Fruit fly (Drosophila melanogaster) whole organism, embryonic: ENCODE results near the gene CG33093.

Experiments
- BEAF-32 ChIP-seq: fragments of 200-800 bp; sonication (Bioruptor generic); optimal IDR thresholded peaks from 3 replicates; lab custom pipeline; 2017; ENCODE audit warnings: missing biosample characterization, missing genetic modification characterization, mild to moderate bottlenecking, moderate library complexity, missing genetic modification reagents
- CG10431 ChIP-seq: fragments of 200-800 bp; sonication (Bioruptor generic); optimal IDR thresholded peaks from 3 replicates; lab custom pipeline; 2018; ENCODE audit warnings: missing biosample characterization, mild to moderate bottlenecking, missing genetic modification characterization
- CG11398 ChIP-seq: fragments of 200-800 bp; sonication (Bioruptor generic); optimal IDR thresholded peaks from 2 replicates; lab custom pipeline; 2016; ENCODE audit warnings: missing biosample characterization, missing genetic modification characterization
- CG12769 ChIP-seq: fragments of 200-800 bp; sonication (Bioruptor generic); optimal IDR thresholded peaks from 2 replicates; lab custom pipeline; 2019; ENCODE audit warnings: missing biosample characterization, mild to moderate bottlenecking, missing genetic modification characterization, moderate library complexity
- CG15011 ChIP-seq: fragments of 200-800 bp; sonication (Bioruptor generic); optimal IDR thresholded peaks from 3 replicates; lab custom pipeline; 2018; ENCODE audit warnings: missing biosample characterization, mild to moderate bottlenecking, missing genetic modification characterization
- CG15269 ChIP-seq: fragments of 200-800 bp; sonication (Bioruptor generic); optimal IDR thresholded peaks from 2 replicates; lab custom pipeline; 2018; ENCODE audit warnings: missing biosample characterization, mild to moderate bottlenecking, missing genetic modification characterization, moderate library complexity
- CG1603 ChIP-seq: fragments of 200-800 bp; sonication (Bioruptor generic); optimal IDR thresholded peaks from 2 replicates; lab custom pipeline; 2019; ENCODE audit warnings: missing biosample characterization, mild to moderate bottlenecking, missing genetic modification characterization, moderate library complexity
- CG17802 ChIP-seq: fragments of 200-800 bp; sonication (Bioruptor generic); optimal IDR thresholded peaks from 2 replicates; lab custom pipeline; 2018; ENCODE audit warnings: missing biosample characterization, mild to moderate bottlenecking, missing genetic modification characterization, moderate library complexity
- CG1792 ChIP-seq: fragments of 200-800 bp; sonication (Bioruptor generic); optimal IDR thresholded peaks from 2 replicates; lab custom pipeline; 2016; ENCODE audit warnings: missing biosample characterization, missing genetic modification characterization
- CG18262 ChIP-seq: fragments of 200-800 bp; optimal IDR thresholded peaks from 3 replicates; lab custom pipeline; 2019; ENCODE audit warnings: missing biosample characterization, mild to moderate bottlenecking, missing genetic modification characterization, moderate library complexity
- CG34224 ChIP-seq: fragments of 200-800 bp; sonication (Bioruptor generic); IDR thresholded peaks from 3 replicates; pipeline ENCODE4 v1.3.6; 2022; ENCODE audit warnings: missing biosample characterization, missing genetic modification characterization; ENCODE audit not compliant: partially characterized antibody
- CG6654 ChIP-seq: fragments of 200-800 bp; sonication (Bioruptor generic); optimal IDR thresholded peaks from 2 replicates; lab custom pipeline; 2017; ENCODE audit warnings: missing biosample characterization, mild to moderate bottlenecking, missing genetic modification characterization
- CG6689 ChIP-seq: fragments of 200-800 bp; sonication (Bioruptor generic); IDR thresholded peaks from 2 replicates; pipeline ENCODE4 v1.3.6; 2022; ENCODE audit warnings: missing biosample characterization, missing genetic modification characterization
- CG7839 ChIP-seq: fragments of 200-800 bp; sonication (Bioruptor generic); optimal IDR thresholded peaks from 3 replicates; lab custom pipeline; 2018; ENCODE audit warnings: missing biosample characterization, mild to moderate bottlenecking, missing genetic modification characterization, moderate library complexity
- CG7928 ChIP-seq: fragments of 200-800 bp; sonication (Bioruptor generic); optimal IDR thresholded peaks from 2 replicates; lab custom pipeline; 2017; ENCODE audit warnings: missing biosample characterization, mild to moderate bottlenecking, missing genetic modification characterization
- CG8089 ChIP-seq: fragments of 200-800 bp; sonication (Bioruptor generic); optimal IDR thresholded peaks from 3 replicates; lab custom pipeline; 2016; ENCODE audit warnings: missing biosample characterization, missing genetic modification characterization
- CG9727 ChIP-seq: fragments of 200-800 bp; sonication (Bioruptor generic); optimal IDR thresholded peaks from 3 replicates; lab custom pipeline; 2017; ENCODE audit warnings: missing biosample characterization, mild to moderate bottlenecking, missing genetic modification characterization
- D19A ChIP-seq: fragments of 200-800 bp; optimal IDR thresholded peaks from 3 replicates; lab custom pipeline; 2019; ENCODE audit warnings: missing biosample characterization, mild to moderate bottlenecking, missing genetic modification characterization, moderate library complexity
- Dll ChIP-seq: fragments of 200-800 bp; sonication (Bioruptor generic); IDR thresholded peaks from 4 replicates; pipeline ENCODE4 v1.3.6; 2022; ENCODE audit warnings: missing biosample characterization, missing genetic modification characterization; ENCODE audit not compliant: partially characterized antibody
- Dp ChIP-seq: fragments of 200-800 bp; sonication (Bioruptor generic); optimal IDR thresholded peaks from 2 replicates; lab custom pipeline; 2018; ENCODE audit warnings: missing biosample characterization, mild to moderate bottlenecking, missing genetic modification characterization, moderate library complexity
- E2f2 ChIP-seq: fragments of 200-800 bp; sonication (Bioruptor generic); IDR thresholded peaks from 2 replicates; pipeline ENCODE4 v1.3.6; 2022; ENCODE audit warnings: missing biosample characterization, missing genetic modification characterization
- H2.0 ChIP-seq: fragments of 200-800 bp; sonication (Bioruptor generic); IDR thresholded peaks from 2 replicates; pipeline ENCODE4 v1.3.6; 2022; ENCODE audit warnings: missing biosample characterization, missing genetic modification characterization
- Med ChIP-seq: fragments of 200-800 bp; sonication (Bioruptor generic); peaks from one replicate; lab custom pipeline; 2016; ENCODE audit warnings: missing biosample characterization, missing genetic modification characterization, mild to moderate bottlenecking, inconsistent platforms, moderate library complexity
- Mrtf ChIP-seq: fragments of 200-800 bp; sonication (Bioruptor generic); IDR thresholded peaks from 3 replicates; pipeline ENCODE4 v1.3.6; 2022; ENCODE audit warnings: missing biosample characterization, missing genetic modification characterization
- NFAT ChIP-seq: fragments of 200-800 bp; sonication (Bioruptor generic); IDR thresholded peaks from 2 replicates; pipeline ENCODE4 v1.3.6; 2022; ENCODE audit warnings: missing biosample characterization, missing genetic modification characterization
- Nf-YA ChIP-seq: fragments of 200-800 bp; sonication (Bioruptor generic); IDR thresholded peaks from 2 replicates; pipeline ENCODE4 v1.3.6; 2022; ENCODE audit warnings: missing biosample characterization, missing genetic modification characterization
- Sry-δ ChIP-seq: fragments of 200-800 bp; sonication (Bioruptor generic); optimal IDR thresholded peaks from 2 replicates; lab custom pipeline; 2016; ENCODE audit warnings: missing biosample characterization, missing genetic modification characterization
- al ChIP-seq: fragments of 200-800 bp; sonication (Bioruptor generic); IDR thresholded peaks from 2 replicates; pipeline ENCODE4 v1.3.6; 2022; ENCODE audit warnings: missing biosample characterization, missing genetic modification characterization
- ase ChIP-seq: fragments of 200-800 bp; sonication (Bioruptor generic); IDR thresholded peaks from 3 replicates; pipeline ENCODE4 v1.3.6; 2022; ENCODE audit warnings: missing biosample characterization, missing genetic modification characterization
- ato ChIP-seq: fragments of 200-800 bp; sonication (Bioruptor generic); IDR thresholded peaks from 2 replicates; pipeline ENCODE4 v1.3.6; 2022; ENCODE audit warnings: missing biosample characterization, missing genetic modification characterization; ENCODE audit not compliant: partially characterized antibody
- cas ChIP-seq: fragments of 200-800 bp; sonication (Bioruptor generic); IDR thresholded peaks from 2 replicates; pipeline ENCODE4 v1.3.6; 2022; ENCODE audit warnings: missing biosample characterization, missing genetic modification characterization
- ci ChIP-seq: fragments of 200-800 bp; sonication (Bioruptor generic); IDR thresholded peaks from 3 replicates; pipeline ENCODE4 v1.3.6; 2022; ENCODE audit warnings: missing biosample characterization, missing genetic modification characterization
- dmrt99B ChIP-seq: fragments of 200-800 bp; sonication (Bioruptor generic); optimal IDR thresholded peaks from 2 replicates; lab custom pipeline; 2018; ENCODE audit warnings: missing biosample characterization, mild to moderate bottlenecking, missing genetic modification characterization, moderate library complexity
- gfzf ChIP-seq: fragments of 200-800 bp; sonication (Bioruptor generic); optimal IDR thresholded peaks from 2 replicates; lab custom pipeline; 2016; ENCODE audit warnings: missing biosample characterization, mild to moderate bottlenecking, missing genetic modification characterization, moderate library complexity
- grau ChIP-seq: fragments of 200-800 bp; optimal IDR thresholded peaks from 3 replicates; lab custom pipeline; 2019; ENCODE audit warnings: missing biosample characterization, mild to moderate bottlenecking, missing genetic modification characterization, moderate library complexity
- gro ChIP-seq: fragments of 200-800 bp; sonication (Bioruptor generic); optimal IDR thresholded peaks from 2 replicates; lab custom pipeline; 2016; ENCODE audit warnings: missing biosample characterization, missing genetic modification characterization
- hbn ChIP-seq: fragments of 200-800 bp; sonication (Bioruptor generic); IDR thresholded peaks from 2 replicates; pipeline ENCODE4 v1.3.6; 2022; ENCODE audit warnings: missing biosample characterization, missing genetic modification characterization; ENCODE audit not compliant: partially characterized antibody
- lab ChIP-seq: fragments of 200-800 bp; sonication (Bioruptor generic); optimal IDR thresholded peaks from 3 replicates; lab custom pipeline; 2017; ENCODE audit warnings: missing biosample characterization, missing genetic modification characterization, mild to moderate bottlenecking, moderate library complexity, missing genetic modification reagents
- maf-S ChIP-seq: fragments of 200-800 bp; sonication (Bioruptor generic); optimal IDR thresholded peaks from 2 replicates; lab custom pipeline; 2016; ENCODE audit warnings: missing biosample characterization, missing genetic modification characterization
- nom ChIP-seq: fragments of 200-800 bp; sonication (Bioruptor generic); optimal IDR thresholded peaks from 2 replicates; lab custom pipeline; 2017; ENCODE audit warnings: missing biosample characterization, missing genetic modification characterization, mild to moderate bottlenecking, moderate library complexity, missing genetic modification reagents
- org-1 ChIP-seq: fragments of 200-800 bp; sonication (Bioruptor generic); optimal IDR thresholded peaks from 2 replicates; lab custom pipeline; 2017; ENCODE audit warnings: missing biosample characterization, missing genetic modification characterization
- phol ChIP-seq: fragments of 200-800 bp; sonication (Bioruptor generic); optimal IDR thresholded peaks from 3 replicates; lab custom pipeline; 2018; ENCODE audit warnings: missing biosample characterization, mild to moderate bottlenecking, missing genetic modification characterization, moderate library complexity
- row ChIP-seq: fragments of 200-800 bp; sonication (Bioruptor generic); IDR thresholded peaks from 3 replicates; pipeline ENCODE4 v1.3.6; 2022; ENCODE audit warnings: missing biosample characterization, missing genetic modification characterization
- salm ChIP-seq: fragments of 200-800 bp; sonication (Bioruptor generic); optimal IDR thresholded peaks from 2 replicates; lab custom pipeline; 2018; ENCODE audit warnings: missing biosample characterization, mild to moderate bottlenecking, missing genetic modification characterization
- sens ChIP-seq: fragments of 200-800 bp; sonication (Bioruptor generic); peaks from one replicate; lab custom pipeline; 2016; ENCODE audit warnings: missing biosample characterization, missing genetic modification characterization
- sob ChIP-seq: fragments of 200-800 bp; sonication (Bioruptor generic); IDR thresholded peaks from 2 replicates; pipeline ENCODE4 v1.3.6; 2022; ENCODE audit warnings: missing biosample characterization, missing genetic modification characterization
- ttk ChIP-seq: fragments of 200-800 bp; sonication (Bioruptor generic); IDR thresholded peaks from 2 replicates; pipeline ENCODE4 v2.1.2; 2022; ENCODE audit warnings: missing biosample characterization, missing genetic modification characterization
- z ChIP-seq: fragments of 200-800 bp; sonication (Bioruptor generic); IDR thresholded peaks from 3 replicates; pipeline ENCODE4 v1.3.6; 2022; ENCODE audit warnings: missing biosample characterization, missing genetic modification characterization
- zen ChIP-seq: fragments of 200-800 bp; sonication (Bioruptor generic); optimal IDR thresholded peaks from 3 replicates; lab custom pipeline; 2018; ENCODE audit warnings: missing biosample characterization, mild to moderate bottlenecking, missing genetic modification characterization, moderate library complexity

CG33093 gene

DNA sequence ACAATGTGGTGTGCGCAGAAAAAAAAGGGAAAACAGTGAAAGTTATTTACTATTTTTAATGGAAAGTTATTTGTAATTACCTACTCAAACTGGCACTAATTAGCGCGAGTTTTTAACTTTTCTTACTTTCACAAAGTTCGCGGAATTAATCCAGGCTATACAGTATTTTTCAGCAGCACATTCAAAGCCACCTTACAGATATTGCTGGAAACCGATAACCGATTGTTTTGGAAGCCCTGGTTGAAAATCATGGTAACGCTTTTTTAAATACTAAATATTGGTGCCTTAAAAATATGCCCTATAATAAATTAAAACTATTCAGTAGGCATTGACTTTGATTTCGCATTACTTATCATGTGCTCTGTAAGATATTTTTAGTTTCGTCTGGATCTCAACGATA lies 39.0 kb downstream of the CG33093 start, which contains the start of gene tHMG2 (continued):
- TF ChIP-seq z (GFP tag; lab: Robert Waterston, UW) (no peak), CG9727 (GFP tag; lab: Kevin White, UChicago) (no peak), maf-S (GFP tag; lab: Kevin White, UChicago) (no peak), E2f2 (GFP tag; lab: Robert Waterston, UW) (peak; percentile 56), CG7928 (GFP tag; lab: Kevin White, UChicago) (peak; percentile 83), Med (peak; percentile 44), Dll (GFP tag; lab: Robert Waterston, UW) (peak; percentile 18; the same call in 1 of the 4 replicates), CG17802 (no peak), nom (GFP tag; lab: Kevin White, UChicago) (no peak), CG1603 (peak; percentile 15), dmrt99B (tag; lab: Kevin White, UChicago) (no peak), ttk (GFP tag; lab: Robert Waterston, UW) (no peak), al (GFP tag; lab: Robert Waterston, UW) (no peak), D19A (tag; lab: Kevin White, UChicago) (no peak), gro (GFP tag; lab: Kevin White, UChicago) (no peak), CG1792 (GFP tag; lab: Kevin White, UChicago) (no peak), Mrtf (GFP tag; lab: Robert Waterston, UW) (no peak), lab (GFP tag; lab: Kevin White, UChicago) (no peak), ci (GFP tag; lab: Robert Waterston, UW) (no peak), salm (tag; lab: Kevin White, UChicago) (no peak), ase (GFP tag; lab: Robert Waterston, UW) (no peak), CG8089 (GFP tag; lab: Kevin White, UChicago) (no peak), BEAF-32 (peak; percentile 36), H2.0 (GFP tag; lab: Robert Waterston, UW) (no peak), org-1 (GFP tag; lab: Kevin White, UChicago) (no peak), CG6689 (GFP tag; lab: Robert Waterston, UW) (peak; percentile 76), CG15269 (no peak), NFAT (GFP tag; lab: Robert Waterston, UW) (no peak), CG34224 (GFP tag; lab: Robert Waterston, UW) (0 out of 3 replicates have a peak, but pooled peaks have one; percentile 22), CG6654 (GFP tag; lab: Kevin White, UChicago) (no peak), sens (GFP tag; lab: Kevin White, UChicago) (peak; percentile 41), row (GFP tag; lab: Robert Waterston, UW) (peak; percentile 19; the same call in 1 of the 3 replicates), CG11398 (GFP tag; lab: Kevin White, UChicago) (no peak)
- TF ChIP-seq, all 482 proteins: peak for 23

DNA sequence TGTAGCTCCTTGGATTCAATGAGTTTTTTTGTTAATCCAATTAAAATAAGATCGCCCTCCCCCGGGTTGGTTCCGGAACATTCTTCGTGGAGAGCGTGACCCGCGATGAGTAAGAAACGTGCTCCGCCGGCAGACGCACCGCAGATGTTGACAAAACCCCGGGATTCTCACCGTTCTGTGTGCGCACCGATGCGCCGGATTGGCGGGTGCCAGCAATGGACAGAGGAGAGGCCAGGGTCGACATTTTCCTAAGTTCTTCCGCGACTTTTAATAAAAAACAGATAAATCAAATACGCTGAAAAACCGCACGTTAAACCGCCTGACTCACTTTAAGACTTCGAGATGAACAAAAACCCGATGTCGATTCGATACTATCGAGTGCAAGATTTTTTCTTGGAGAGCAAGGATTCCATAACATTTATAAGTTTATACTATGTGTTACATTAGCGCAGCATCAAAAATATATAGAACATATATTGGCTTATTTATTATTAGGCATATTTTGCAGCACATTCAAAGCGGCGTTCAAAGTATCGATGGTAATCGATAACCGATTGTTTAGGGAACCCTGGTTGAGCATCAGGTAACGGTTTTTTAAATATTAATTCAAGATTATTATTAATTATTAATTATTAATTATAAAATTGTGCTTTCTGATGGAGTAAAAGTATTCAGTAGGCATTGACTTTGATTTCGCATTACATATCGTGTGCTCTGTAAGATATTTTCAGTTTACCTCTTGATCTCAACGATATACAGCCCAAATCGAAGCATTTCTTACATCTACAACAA lies 40.4 kb downstream of the CG33093 start, which contains the start of the genes CCT1 and tHMG1:
Gene CCT1, minus strand, starts transcription at position 352 of the 792 bp plus-strand sequence.
Gene tHMG1, plus strand, starts transcription at position 742 of the 792 bp plus-strand sequence.
- TF ChIP-seq Dp (GFP tag; lab: Kevin White, UChicago) (peak; percentile 73), hbn (peak; percentile 95), grau (tag; lab: Kevin White, UChicago) (peak; percentile 21), Sry-δ (peak; percentile 87), phol (tag; lab: Kevin White, UChicago) (peak; percentile 42), CG7839 (no peak), CG1603 (peak; percentile 40), ato (GFP tag; lab: Robert Waterston, UW) (peak; percentile 82), CG12769 (tag; lab: Kevin White, UChicago) (peak; percentile 1), gfzf (GFP tag; lab: Kevin White, UChicago) (peak; percentile 14), CG10431 (GFP tag; lab: Kevin White, UChicago) (no peak), sob (no peak), zen (tag; lab: Kevin White, UChicago) (no peak), Nf-YA (0 out of 2 replicates have a peak, but pooled peaks have one; percentile 21), CG15011 (GFP tag; lab: Kevin White, UChicago) (no peak), CG18262 (tag; lab: Kevin White, UChicago) (peak; percentile 32), cas (GFP tag; lab: Robert Waterston, UW) (no peak)
